ENCODE assay signal across 5 fruit fly cellular contexts in the genomic region with DNA sequence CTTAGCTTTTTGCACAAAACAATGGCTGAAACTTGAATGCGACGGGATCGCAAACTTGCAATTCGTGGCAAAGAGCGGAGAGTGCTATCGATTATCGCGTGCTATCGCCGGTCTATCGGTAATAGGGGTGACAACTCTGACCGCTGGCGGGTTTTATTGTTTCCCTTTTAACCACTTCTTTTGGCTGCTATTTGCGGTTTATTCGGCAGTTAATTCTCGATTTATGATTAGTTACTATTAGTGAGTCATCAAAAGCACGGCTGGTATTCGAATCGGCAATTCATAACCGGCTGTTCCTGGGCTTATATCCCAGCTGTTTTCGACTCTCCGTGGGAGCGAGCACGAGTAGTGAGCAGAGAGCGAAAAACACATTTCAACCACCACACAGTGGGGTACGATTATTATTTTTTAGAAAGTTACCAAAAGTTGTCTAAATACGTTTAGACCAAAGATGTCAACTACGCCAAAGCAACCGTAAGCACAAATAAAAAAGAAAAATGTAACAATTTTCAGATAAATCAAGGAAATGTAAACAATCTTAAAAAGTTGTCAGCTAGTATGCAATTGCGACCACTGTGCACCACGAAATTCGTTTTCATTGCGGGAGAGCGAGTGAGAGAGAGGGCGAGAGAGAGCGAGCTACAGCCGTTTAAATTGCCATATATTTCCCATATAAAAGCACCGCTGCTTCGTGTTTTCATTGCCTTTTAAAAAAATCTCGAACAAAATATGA.
TF ChIP-seq lines count a peak whose summit lies in the region.

Gene Stt3A (minus strand): TSS at position 89 of the 733 bp plus-strand sequence.
Gene bves (plus strand): TSS at position 115 of the 733 bp plus-strand sequence.

TF ChIP-seq in whole organism, adult, 20 proteins besides CTCF, POLR2A, EP300 and RAD21 (continued from another document):
- peak; percentile 95 for TF ChIP-seq CG1620 (GFP tag; optimal IDR thresholded peaks at IDR 0.05; lab: Kevin White, UChicago)
- peak; percentile 75 for TF ChIP-seq cic (GFP tag; optimal IDR thresholded peaks at IDR 0.05; lab: Kevin White, UChicago)
- TF ChIP-seq CG11617 (GFP tag; optimal IDR thresholded peaks at IDR 0.05; lab: Kevin White, UChicago), result peak; percentile 98
- TF ChIP-seq kay (GFP tag; lab: Kevin White, UChicago; ENCODE audit: borderline replicate concordance), result peak; percentile 83
TF ChIP-seq in whole organism, adult: peak in this region for 19.

TF ChIP-seq in whole organism, embryonic, 481 proteins besides CTCF, POLR2A, EP300 and RAD21 (continued from another document and continues in another):
- peak; percentile 97 for TF ChIP-seq Ptx1 (GFP tag; IDR thresholded peaks at IDR 0.05; lab: Robert Waterston, UW)
- TF ChIP-seq CG2129 (GFP tag; IDR thresholded peaks at IDR 0.05; lab: Robert Waterston, UW; ENCODE audit: partially characterized antibody), result 0 out of 2 replicates have a peak, but pooled peaks have one; percentile 25
- peak; percentile 99 for TF ChIP-seq CG15269 (tag; optimal IDR thresholded peaks at IDR 0.05; lab: Kevin White, UChicago)
- peak; percentile 72 for TF ChIP-seq vnd (GFP tag; IDR thresholded peaks at IDR 0.05; lab: Robert Waterston, UW; ENCODE audit: partially characterized antibody)
- TF ChIP-seq CG10147 (GFP tag; optimal IDR thresholded peaks at IDR 0.05; lab: Kevin White, UChicago), result peak; percentile 97
- peak; percentile 98 for TF ChIP-seq CG6854 (GFP tag; optimal IDR thresholded peaks at IDR 0.05; lab: Kevin White, UChicago)
- TF ChIP-seq crc (GFP tag; optimal IDR thresholded peaks at IDR 0.05; lab: Kevin White, UChicago), result peak; percentile 97
- peak; percentile 95 for TF ChIP-seq al (GFP tag; IDR thresholded peaks at IDR 0.05; lab: Robert Waterston, UW)
- peak; percentile 99 for TF ChIP-seq CrebB (tag; optimal IDR thresholded peaks at IDR 0.05; lab: Kevin White, UChicago)
- TF ChIP-seq en (GFP tag; optimal IDR thresholded peaks at IDR 0.05; lab: Kevin White, UChicago), result peak; percentile 98
- peak; percentile 99 for TF ChIP-seq Oli (tag; optimal IDR thresholded peaks at IDR 0.05; lab: Kevin White, UChicago)
- peak; percentile 97 for TF ChIP-seq bcd (GFP tag; optimal IDR thresholded peaks at IDR 0.05; lab: Kevin White, UChicago)
- TF ChIP-seq E2f1 (GFP tag; IDR thresholded peaks at IDR 0.05; lab: Robert Waterston, UW), result peak; percentile 97
- TF ChIP-seq ara (GFP tag; IDR thresholded peaks at IDR 0.05; lab: Robert Waterston, UW), result peak; percentile 99
- peak; percentile 92 for TF ChIP-seq CG3163 (GFP tag; optimal IDR thresholded peaks at IDR 0.05; lab: Kevin White, UChicago)
- TF ChIP-seq CG9932 (GFP tag; IDR thresholded peaks at IDR 0.05; lab: Robert Waterston, UW), result peak; percentile 95
- TF ChIP-seq Dbx (GFP tag; IDR thresholded peaks at IDR 0.05; lab: Robert Waterston, UW), result peak; percentile 96
- TF ChIP-seq Mad (GFP tag; optimal IDR thresholded peaks at IDR 0.05; lab: Kevin White, UChicago), result peak; percentile 99
- peak; percentile 97 for TF ChIP-seq Awh (GFP tag; IDR thresholded peaks at IDR 0.05; lab: Robert Waterston, UW)
- peak; percentile 64; the same call in 2 of the 3 replicates for TF ChIP-seq knrl (GFP tag; IDR thresholded peaks at IDR 0.05; lab: Robert Waterston, UW; ENCODE audit: partially characterized antibody)
- TF ChIP-seq CG7372 (GFP tag; IDR thresholded peaks at IDR 0.05; lab: Robert Waterston, UW), result peak; percentile 95
- TF ChIP-seq Nf-YA (GFP tag; IDR thresholded peaks at IDR 0.05; lab: Robert Waterston, UW), result peak; percentile 95
- peak; percentile 92 for TF ChIP-seq Neu2 (GFP tag; optimal IDR thresholded peaks at IDR 0.05; lab: Kevin White, UChicago; ENCODE audit: borderline replicate concordance)
- peak; percentile 96 for TF ChIP-seq bowl (GFP tag; IDR thresholded peaks at IDR 0.05; lab: Robert Waterston, UW)
- TF ChIP-seq inv (GFP tag; IDR thresholded peaks at IDR 0.05; lab: Robert Waterston, UW; ENCODE audit: partially characterized antibody), result peak; percentile 35; the same call in 1 of the 2 replicates
- TF ChIP-seq CG2712 (tag; optimal IDR thresholded peaks at IDR 0.05; lab: Kevin White, UChicago), result peak; percentile 99
- TF ChIP-seq Adf1 (GFP tag; IDR thresholded peaks at IDR 0.05; lab: Robert Waterston, UW), result peak; percentile 86

TF ChIP-seq in whole organism, prepupa, 60 proteins besides CTCF, POLR2A, EP300 and RAD21 (continued from another document and continues in another):
- TF ChIP-seq Sox102F (GFP tag; optimal IDR thresholded peaks at IDR 0.05; lab: Kevin White, UChicago), result peak; percentile 100
- peak; percentile 99 for TF ChIP-seq vri (GFP tag; optimal IDR thresholded peaks at IDR 0.05; lab: Kevin White, UChicago)
- peak; percentile 99 for TF ChIP-seq svp (GFP tag; lab: Kevin White, UChicago)
- peak; percentile 94 for TF ChIP-seq fd85E (GFP tag; optimal IDR thresholded peaks at IDR 0.05; lab: Kevin White, UChicago)
- peak; percentile 98 for TF ChIP-seq Ets96B (tag; optimal IDR thresholded peaks at IDR 0.05; lab: Kevin White, UChicago)
- TF ChIP-seq CG11294 (GFP tag; IDR thresholded peaks at IDR 0.05; lab: Robert Waterston, UW), result peak; percentile 94
- peak; percentile 99 for TF ChIP-seq CG15336 (GFP tag; IDR thresholded peaks at IDR 0.05; lab: Robert Waterston, UW)
- peak; percentile 98 for TF ChIP-seq Hr39 (GFP tag; optimal IDR thresholded peaks at IDR 0.05; lab: Kevin White, UChicago)
- TF ChIP-seq CG7368 (GFP tag; optimal IDR thresholded peaks at IDR 0.05; lab: Kevin White, UChicago), result peak; percentile 98
- TF ChIP-seq spab (GFP tag; optimal IDR thresholded peaks at IDR 0.05; lab: Kevin White, UChicago), result peak; percentile 97
- TF ChIP-seq CG10631 (GFP tag; optimal IDR thresholded peaks at IDR 0.05; lab: Kevin White, UChicago), result peak; percentile 98
- peak; percentile 96 to 97 for TF ChIP-seq salr (GFP tag; optimal IDR thresholded peaks at IDR 0.05; lab: Kevin White, UChicago)
- TF ChIP-seq fd59A (GFP tag; optimal IDR thresholded peaks at IDR 0.05; lab: Kevin White, UChicago), result peak; percentile 97
- peak; percentile 96 for TF ChIP-seq CG8319 (GFP tag; optimal IDR thresholded peaks at IDR 0.05; lab: Kevin White, UChicago)
- peak; percentile 99 for TF ChIP-seq CG6163 (GFP tag; IDR thresholded peaks at IDR 0.05; lab: Robert Waterston, UW)
- peak; percentile 97 for TF ChIP-seq Sox15 (GFP tag; optimal IDR thresholded peaks at IDR 0.05; lab: Kevin White, UChicago)
- TF ChIP-seq Ets21C (GFP tag; optimal IDR thresholded peaks at IDR 0.05; lab: Kevin White, UChicago), result peak; percentile 98
- TF ChIP-seq CG1621 (tag; optimal IDR thresholded peaks at IDR 0.05; lab: Kevin White, UChicago), result peak; percentile 98
- TF ChIP-seq ss (GFP tag; optimal IDR thresholded peaks at IDR 0.05; lab: Kevin White, UChicago), result peak; percentile 97
- peak; percentile 98 for TF ChIP-seq eg (GFP tag; IDR thresholded peaks at IDR 0.05; lab: Robert Waterston, UW)
- peak; percentile 99 for TF ChIP-seq pdm3 (GFP tag; optimal IDR thresholded peaks at IDR 0.05; lab: Kevin White, UChicago)
- TF ChIP-seq CG6854 (GFP tag; optimal IDR thresholded peaks at IDR 0.05; lab: Kevin White, UChicago), result peak; percentile 98
- TF ChIP-seq CG3032 (tag; optimal IDR thresholded peaks at IDR 0.05; lab: Kevin White, UChicago), result peak; percentile 95
- TF ChIP-seq CG3919 (GFP tag; optimal IDR thresholded peaks at IDR 0.05; lab: Kevin White, UChicago), result peak; percentile 98
- peak; percentile 98 for TF ChIP-seq CG11762 (GFP tag; optimal IDR thresholded peaks at IDR 0.05; lab: Kevin White, UChicago; ENCODE audit: insufficient read depth)
- TF ChIP-seq topi (GFP tag; optimal IDR thresholded peaks at IDR 0.05; lab: Kevin White, UChicago), result peak; percentile 99
- peak; percentile 99 for TF ChIP-seq Sox14 (GFP tag; optimal IDR thresholded peaks at IDR 0.05; lab: Kevin White, UChicago)
- peak; percentile 99 for TF ChIP-seq Hr4 (GFP tag; optimal IDR thresholded peaks at IDR 0.05; lab: Kevin White, UChicago)
- TF ChIP-seq CG4318 (GFP tag; optimal IDR thresholded peaks at IDR 0.05; lab: Kevin White, UChicago), result peak; percentile 96
- TF ChIP-seq achi (GFP tag; optimal IDR thresholded peaks at IDR 0.05; lab: Kevin White, UChicago), result peak; percentile 98

TF ChIP-seq in whole organism, pupa, 21 proteins besides CTCF, POLR2A, EP300 and RAD21 (continued from another document):
- peak; percentile 86 for TF ChIP-seq rn (GFP tag; IDR thresholded peaks at IDR 0.05; lab: Robert Waterston, UW)
- peak; percentile 97 for TF ChIP-seq CG32121 (GFP tag; IDR thresholded peaks at IDR 0.05; lab: Robert Waterston, UW)
- peak; percentile 98 for TF ChIP-seq CG17806 (tag; optimal IDR thresholded peaks at IDR 0.05; lab: Kevin White, UChicago)

TF ChIP-seq in whole organism, wandering third instar larva, 38 proteins besides CTCF, POLR2A, EP300 and RAD21 (continued from another document):
- TF ChIP-seq ey (GFP tag; optimal IDR thresholded peaks at IDR 0.05; lab: Kevin White, UChicago) (peak; percentile 99), CG9705 (GFP tag; optimal IDR thresholded peaks at IDR 0.05; lab: Kevin White, UChicago) (peak; percentile 94), h (GFP tag; optimal IDR thresholded peaks at IDR 0.05; lab: Kevin White, UChicago) (peak; percentile 99), OdsH (GFP tag; optimal IDR thresholded peaks at IDR 0.05; lab: Kevin White, UChicago) (peak; percentile 99), psq (GFP tag; optimal IDR thresholded peaks at IDR 0.05; lab: Kevin White, UChicago) (peak; percentile 95), CG32264 (GFP tag; optimal IDR thresholded peaks at IDR 0.05; lab: Kevin White, UChicago) (peak; percentile 96), sv (GFP tag; optimal IDR thresholded peaks at IDR 0.05; lab: Kevin White, UChicago) (peak; percentile 98), Hnf4 (GFP tag; optimal IDR thresholded peaks at IDR 0.05; lab: Kevin White, UChicago) (peak; percentile 99), Sp1 (GFP tag; optimal IDR thresholded peaks at IDR 0.05; lab: Kevin White, UChicago) (peak; percentile 98), GATAd (GFP tag; optimal IDR thresholded peaks at IDR 0.05; lab: Kevin White, UChicago) (peak; percentile 82), usp (GFP tag; optimal IDR thresholded peaks at IDR 0.05; lab: Kevin White, UChicago) (no peak), HLH106 (tag; optimal IDR thresholded peaks at IDR 0.05; lab: Kevin White, UChicago) (peak; percentile 97), Dfd (GFP tag; optimal IDR thresholded peaks at IDR 0.05; lab: Kevin White, UChicago) (no peak), sage (GFP tag; optimal IDR thresholded peaks at IDR 0.05; lab: Kevin White, UChicago) (peak; percentile 98), tai (GFP tag; optimal IDR thresholded peaks at IDR 0.05; lab: Kevin White, UChicago) (peak; percentile 96), Mio (GFP tag; optimal IDR thresholded peaks at IDR 0.05; lab: Kevin White, UChicago) (peak; percentile 91), lola (GFP tag; optimal IDR thresholded peaks at IDR 0.05; lab: Kevin White, UChicago) (no peak), Rel (GFP tag; optimal IDR thresholded peaks at IDR 0.05; lab: Kevin White, UChicago) (peak; percentile 97), Rel (tag; optimal IDR thresholded peaks at IDR 0.05; lab: Kevin White, UChicago) (peak; percentile 87), Jra (GFP tag; optimal IDR thresholded peaks at IDR 0.05; lab: Kevin White, UChicago) (peak; percentile 96)
